Worm (Caenorhabditis elegans): ENCODE measurements around the gene moc-3.
A peak's percentile ranks its signal among the peaks of the same experiment; 100 is the strongest.

The moc-3 gene

DNA sequence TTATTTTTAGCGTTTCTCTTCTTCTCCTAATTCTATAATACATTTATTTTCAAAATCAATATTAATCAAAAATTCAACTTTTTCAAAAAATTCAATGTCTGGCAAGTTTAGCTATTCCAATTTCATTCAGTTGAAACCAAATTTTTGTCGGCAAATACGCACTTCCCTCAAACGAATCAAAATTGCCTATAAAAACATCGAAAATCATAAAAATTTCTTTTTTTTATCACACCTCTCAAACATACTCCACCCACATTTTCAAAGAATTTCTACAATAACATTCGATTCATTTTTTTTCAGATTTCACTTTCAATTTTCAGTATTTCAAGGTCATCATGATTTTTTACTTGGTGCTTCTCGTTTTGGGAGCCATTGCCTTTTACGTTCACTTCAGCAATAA lies 28.7 kb downstream of the moc-3 start, which contains the start of gene faah-1:
TSS of gene faah-1 (plus strand) at position 301 of the 400 bp plus-strand sequence.
- TF ChIP-seq pag-3 (tag; optimal IDR thresholded peaks at IDR 0.05; ENCODE audit: borderline replicate concordance, insufficient read depth) (no peak), ceh-88 (GFP tag; IDR thresholded peaks at IDR 0.05) (no peak), zip-4 (GFP tag; optimal IDR thresholded peaks at IDR 0.05) (no peak), nhr-90 (tag; optimal IDR thresholded peaks at IDR 0.05; ENCODE audit: poor library complexity) (no peak), nhr-237 (tag; optimal IDR thresholded peaks at IDR 0.05) (no peak), vab-15 (tag; optimal IDR thresholded peaks at IDR 0.05) (no peak), sptf-1 (tag; optimal IDR thresholded peaks at IDR 0.05) (no peak), ceh-82 (tag; optimal IDR thresholded peaks at IDR 0.05) (no peak), ztf-4 (tag; optimal IDR thresholded peaks at IDR 0.05) (no peak), swsn-7 (tag; optimal IDR thresholded peaks at IDR 0.05) (no peak), F16B12.6 (tag; optimal IDR thresholded peaks at IDR 0.05) (no peak), ceh-8 (GFP tag; optimal IDR thresholded peaks at IDR 0.05) (no peak), lin-14 (GFP tag; optimal IDR thresholded peaks at IDR 0.05) (no peak), ceh-63 (GFP tag; optimal IDR thresholded peaks at IDR 0.05) (no peak), nhr-71 (tag; optimal IDR thresholded peaks at IDR 0.05) (no peak)

DNA sequence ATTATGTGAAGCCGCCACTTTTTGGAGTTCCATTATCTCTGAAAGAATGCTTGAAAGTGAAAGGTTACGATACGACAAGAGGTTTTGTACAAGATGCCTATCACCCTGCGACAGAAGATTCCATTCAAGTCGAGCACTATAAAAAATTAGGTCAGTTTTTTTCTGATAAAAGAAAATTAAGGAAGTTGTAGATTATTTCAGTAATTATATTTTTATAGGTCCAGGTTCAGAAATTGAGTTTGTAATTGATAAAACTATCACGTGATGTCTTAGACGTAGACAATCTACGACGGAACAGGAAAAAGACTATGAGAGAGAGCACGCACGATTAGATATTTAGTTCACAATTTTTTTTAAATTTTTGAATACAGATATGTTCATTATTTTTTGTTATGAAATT lies 29.6 kb downstream of the moc-3 start:
- peak; percentile 61 for TF ChIP-seq elt-2 (tag; optimal IDR thresholded peaks at IDR 0.05)
- no peak for TF ChIP-seq nhr-237 (tag; optimal IDR thresholded peaks at IDR 0.05)

DNA sequence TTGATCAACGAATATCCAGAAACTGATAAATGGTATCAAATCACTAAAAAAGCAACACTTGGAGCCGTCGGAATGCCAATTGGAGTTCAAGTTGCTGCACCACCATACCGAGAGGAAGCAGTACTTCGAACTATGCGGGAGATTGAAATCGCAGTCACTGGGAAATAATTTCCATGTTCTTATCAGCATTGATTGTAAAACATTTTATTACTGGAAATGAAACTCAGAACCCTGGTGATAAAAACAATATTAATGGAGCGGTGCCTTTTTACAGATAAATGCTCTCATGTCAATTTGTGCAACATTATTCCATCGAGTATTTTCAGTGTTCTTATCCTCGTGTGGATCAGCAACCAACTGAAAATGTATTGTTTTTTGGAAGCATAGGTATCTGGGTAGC lies 31.4 kb downstream of the moc-3 start:
- TF ChIP-seq dsc-1 (tag; optimal IDR thresholded peaks at IDR 0.05): no peak
- no peak for TF ChIP-seq unc-98 (GFP tag; IDR thresholded peaks at IDR 0.05)
- TF ChIP-seq elt-2 (tag; optimal IDR thresholded peaks at IDR 0.05): peak; percentile 37
- TF ChIP-seq aly-2 (tag; optimal IDR thresholded peaks at IDR 0.05): no peak
- TF ChIP-seq tlp-1 (tag; optimal IDR thresholded peaks at IDR 0.05): peak; percentile 9
- no peak for TF ChIP-seq lsy-2 (tag; optimal IDR thresholded peaks at IDR 0.05)
- no peak for TF ChIP-seq aha-1 (tag; optimal IDR thresholded peaks at IDR 0.05)
- no peak for TF ChIP-seq ceh-8 (GFP tag; optimal IDR thresholded peaks at IDR 0.05)
- TF ChIP-seq egl-13 (tag; optimal IDR thresholded peaks at IDR 0.05): no peak
- TF ChIP-seq lin-15B (tag; optimal IDR thresholded peaks at IDR 0.05): no peak
- TF ChIP-seq nhr-90 (tag; optimal IDR thresholded peaks at IDR 0.05; ENCODE audit: poor library complexity): no peak
- TF ChIP-seq dpl-1 (GFP tag; optimal IDR thresholded peaks at IDR 0.05): no peak
- TF ChIP-seq lir-3 (tag; optimal IDR thresholded peaks at IDR 0.05; ENCODE audit: poor library complexity): no peak
- TF ChIP-seq rnt-1 (tag; optimal IDR thresholded peaks at IDR 0.05): no peak
- no peak for TF ChIP-seq xbp-1 (tag; optimal IDR thresholded peaks at IDR 0.05)
- no peak for TF ChIP-seq nhr-12 (tag; optimal IDR thresholded peaks at IDR 0.05)
- no peak for TF ChIP-seq mef-2 (tag; optimal IDR thresholded peaks at IDR 0.05)
- TF ChIP-seq nhr-237 (tag; optimal IDR thresholded peaks at IDR 0.05): no peak

DNA sequence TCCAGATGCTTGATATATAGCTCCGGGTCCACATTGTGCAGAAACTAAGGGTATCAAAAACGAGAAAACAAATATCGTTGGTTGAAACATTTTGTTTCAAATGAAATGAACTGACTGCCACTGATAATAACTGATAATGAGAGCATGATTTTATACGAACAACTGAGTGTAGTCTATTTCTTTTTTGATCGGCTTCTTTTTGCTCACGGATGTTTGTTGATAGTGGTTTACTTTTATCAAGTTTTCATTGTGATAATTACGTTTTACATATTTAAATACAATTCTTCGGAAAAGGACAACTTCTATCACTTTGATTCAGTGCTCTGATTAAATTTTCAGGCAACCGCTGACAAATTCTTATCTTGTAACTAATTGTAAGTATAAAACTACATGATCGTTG lies 33.3 kb downstream of the moc-3 start, which contains the start of gene clec-51:
TSS of gene clec-51 (minus strand) at position 114 of the 400 bp plus-strand sequence.
- no peak for TF ChIP-seq swsn-7 (tag; optimal IDR thresholded peaks at IDR 0.05)
- no peak for TF ChIP-seq rnt-1 (tag; optimal IDR thresholded peaks at IDR 0.05)
- no peak for TF ChIP-seq pax-3 (tag; optimal IDR thresholded peaks at IDR 0.05)
- TF ChIP-seq fkh-8 (tag; optimal IDR thresholded peaks at IDR 0.05): no peak
- TF ChIP-seq nhr-20 (tag; optimal IDR thresholded peaks at IDR 0.05): no peak
- no peak for TF ChIP-seq C04F5.9 (tag; optimal IDR thresholded peaks at IDR 0.05)
- TF ChIP-seq elt-2 (tag; optimal IDR thresholded peaks at IDR 0.05): peak; percentile 92

DNA sequence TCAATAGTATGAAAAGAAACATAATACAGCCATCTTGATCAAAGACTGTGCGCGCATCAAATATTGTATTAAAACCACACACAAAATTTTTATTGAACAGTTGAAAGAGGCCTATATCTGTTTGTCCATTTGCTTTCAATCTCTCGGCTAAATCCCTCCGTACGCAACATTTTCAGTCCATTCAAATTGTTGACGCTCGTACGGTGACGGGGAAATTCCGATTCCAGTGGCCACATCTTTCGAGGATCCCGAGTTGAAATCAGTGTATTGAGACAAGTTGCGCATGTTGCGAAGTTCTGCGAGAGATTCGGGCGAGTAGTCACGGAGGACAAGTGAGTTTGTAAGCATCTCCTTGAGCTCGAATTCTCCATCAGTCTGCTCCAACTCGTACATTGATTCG lies 34.2 kb downstream of the moc-3 start:
- TF ChIP-seq lin-14 (GFP tag; optimal IDR thresholded peaks at IDR 0.05) (no peak), nhr-20 (tag; optimal IDR thresholded peaks at IDR 0.05) (no peak), unc-130 (tag; optimal IDR thresholded peaks at IDR 0.05) (no peak), Y116A8C.19 (tag; optimal IDR thresholded peaks at IDR 0.05; ENCODE audit: borderline replicate concordance) (no peak), nhr-90 (tag; optimal IDR thresholded peaks at IDR 0.05; ENCODE audit: poor library complexity) (no peak), tbx-2 (tag; optimal IDR thresholded peaks at IDR 0.05) (no peak), snpc-4 (tag; optimal IDR thresholded peaks at IDR 0.05) (no peak), zip-4 (GFP tag; optimal IDR thresholded peaks at IDR 0.05) (no peak), nhr-237 (tag; optimal IDR thresholded peaks at IDR 0.05) (no peak), nhr-77 (tag; optimal IDR thresholded peaks at IDR 0.05) (no peak), fkh-8 (tag; optimal IDR thresholded peaks at IDR 0.05) (no peak), F16B12.6 (tag; optimal IDR thresholded peaks at IDR 0.05) (no peak), hlh-17 (GFP tag; optimal IDR thresholded peaks at IDR 0.05; ENCODE audit: borderline replicate concordance) (no peak), ceh-90 (tag; optimal IDR thresholded peaks at IDR 0.05) (no peak), egl-27 (tag; optimal IDR thresholded peaks at IDR 0.05) (no peak), ces-1 (GFP tag; optimal IDR thresholded peaks at IDR 0.05) (no peak), fos-1 (tag; optimal IDR thresholded peaks at IDR 0.05) (no peak), fkh-4 (tag; optimal IDR thresholded peaks at IDR 0.05; ENCODE audit: borderline replicate concordance) (no peak)

Data from whole organism, L1 larva.